Worm (Caenorhabditis elegans) whole organism, late embryonic: ENCODE data around the gene erfa-1.

Experiments used
- C08G9.2 ChIP-seq: sonication (generic microtip); optimal IDR thresholded peaks from 2 replicates; lab custom pipeline; 2016; ENCODE audit warnings: mild to moderate bottlenecking, missing genetic modification characterization, moderate library complexity, missing compliant biosample characterization
- C38D4.7 ChIP-seq: fragments of 200-800 bp; sonication (Bioruptor generic); optimal IDR thresholded peaks from 2 replicates; lab custom pipeline; 2018; ENCODE audit warnings: mild to moderate bottlenecking, missing genetic modification characterization, moderate library complexity, missing compliant biosample characterization
- K02D7.2 ChIP-seq: sonication (generic microtip); optimal IDR thresholded peaks from 2 replicates; lab custom pipeline; 2017; ENCODE audit warnings: mild to moderate bottlenecking, missing genetic modification characterization, missing compliant biosample characterization
- K09A11.1 ChIP-seq: sonication (generic microtip); optimal IDR thresholded peaks from 2 replicates; lab custom pipeline; 2017; ENCODE audit warnings: antibody characterized with exemption, mild to moderate bottlenecking, missing genetic modification characterization, missing compliant biosample characterization; ENCODE audit not compliant: insufficient read depth
- Y22D7AL.16 ChIP-seq: sonication (generic microtip); optimal IDR thresholded peaks from 2 replicates; lab custom pipeline; 2016; ENCODE audit warnings: missing genetic modification characterization, missing compliant biosample characterization
- ahr-1 ChIP-seq: sonication (generic microtip); optimal IDR thresholded peaks from 2 replicates; lab custom pipeline; 2016; ENCODE audit warnings: missing genetic modification characterization, missing compliant biosample characterization
- ama-1 ChIP-seq: fragments of 150-350 bp; optimal IDR thresholded peaks from 2 replicates; lab custom pipeline; 2014
- ceh-2 ChIP-seq: sonication (generic microtip); optimal IDR thresholded peaks from 2 replicates; lab custom pipeline; 2016; ENCODE audit warnings: missing genotype, missing genetic modification characterization, missing compliant biosample characterization
- ceh-22 ChIP-seq: sonication (generic microtip); optimal IDR thresholded peaks from 2 replicates; lab custom pipeline; 2017; ENCODE audit warnings: missing biosample characterization, missing genetic modification characterization
- ceh-24 ChIP-seq: sonication (generic microtip); optimal IDR thresholded peaks from 2 replicates; lab custom pipeline; 2016; ENCODE audit warnings: mild to moderate bottlenecking, missing genetic modification characterization, missing compliant biosample characterization
- ceh-30 ChIP-seq: fragments of 150-350 bp; optimal IDR thresholded peaks from 2 replicates; lab custom pipeline; 2014; ENCODE audit warnings: missing biosample characterization, missing genetic modification characterization
- ceh-31 ChIP-seq: sonication (generic microtip); optimal IDR thresholded peaks from 2 replicates; lab custom pipeline; 2016; ENCODE audit warnings: missing genetic modification characterization, missing compliant biosample characterization
- ceh-34 ChIP-seq: sonication (generic microtip); optimal IDR thresholded peaks from 2 replicates; lab custom pipeline; 2016; ENCODE audit warnings: mild to moderate bottlenecking, missing genetic modification characterization, missing compliant biosample characterization
- ceh-45 ChIP-seq: fragments of 200-800 bp; sonication (Bioruptor generic); IDR thresholded peaks from 2 replicates; pipeline ENCODE4 v1.3.6; 2022; ENCODE audit warnings: missing genetic modification reagents, missing genetic modification characterization, missing compliant biosample characterization
- ceh-48 ChIP-seq: sonication (generic microtip); optimal IDR thresholded peaks from 2 replicates; lab custom pipeline; 2016; ENCODE audit warnings: missing genetic modification characterization, inconsistent platforms, missing compliant biosample characterization
- ceh-6 ChIP-seq: fragments of 200-800 bp; sonication (Bioruptor generic); optimal IDR thresholded peaks from 2 replicates; lab custom pipeline; 2018; ENCODE audit warnings: mild to moderate bottlenecking, missing genetic modification characterization, missing compliant biosample characterization
- dve-1 ChIP-seq: sonication (generic microtip); optimal IDR thresholded peaks from 2 replicates; lab custom pipeline; 2017; ENCODE audit warnings: antibody characterized with exemption, mild to moderate bottlenecking, missing genetic modification characterization, missing compliant biosample characterization
- ets-4 ChIP-seq: sonication (generic microtip); optimal IDR thresholded peaks from 2 replicates; lab custom pipeline; 2016; ENCODE audit warnings: missing genetic modification characterization, missing compliant biosample characterization
- fkh-10 ChIP-seq: fragments of 150-350 bp; optimal IDR thresholded peaks from 2 replicates; lab custom pipeline; 2014; ENCODE audit warnings: missing biosample characterization, missing genetic modification reagents, missing genetic modification characterization
- fkh-6 ChIP-seq: sonication (generic microtip); optimal IDR thresholded peaks from 2 replicates; lab custom pipeline; 2016; ENCODE audit warnings: missing genetic modification characterization, missing compliant biosample characterization
- gmeb-2 ChIP-seq: sonication (generic microtip); optimal IDR thresholded peaks from 2 replicates; lab custom pipeline; 2016; ENCODE audit warnings: missing genetic modification characterization, inconsistent platforms, missing compliant biosample characterization
- hlh-30 ChIP-seq: sonication (generic microtip); optimal IDR thresholded peaks from 2 replicates; lab custom pipeline; 2017; ENCODE audit warnings: antibody characterized with exemption, missing genetic modification characterization, missing compliant biosample characterization; ENCODE audit not compliant: insufficient read depth
- hlh-6 ChIP-seq: sonication (generic microtip); optimal IDR thresholded peaks from 2 replicates; lab custom pipeline; 2016; ENCODE audit warnings: missing genotype, missing genetic modification characterization, missing compliant biosample characterization
- hlh-8 ChIP-seq: sonication (generic microtip); optimal IDR thresholded peaks from 2 replicates; lab custom pipeline; 2016; ENCODE audit warnings: missing genotype, missing genetic modification characterization, missing compliant biosample characterization
- lim-6 ChIP-seq: sonication (generic microtip); optimal IDR thresholded peaks from 2 replicates; lab custom pipeline; 2016; ENCODE audit warnings: missing genetic modification characterization, missing compliant biosample characterization
- lin-11 ChIP-seq: fragments of 200-800 bp; sonication (Bioruptor generic); optimal IDR thresholded peaks from 2 replicates; lab custom pipeline; 2018; ENCODE audit warnings: mild to moderate bottlenecking, missing genetic modification characterization, missing compliant biosample characterization
- nfya-1 ChIP-seq: sonication (generic microtip); optimal IDR thresholded peaks from 2 replicates; lab custom pipeline; 2017; ENCODE audit warnings: missing genetic modification characterization, mild to moderate bottlenecking, missing compliant biosample characterization, antibody characterized with exemption, moderate library complexity
- nhr-232 ChIP-seq: sonication (generic microtip); optimal IDR thresholded peaks from 2 replicates; lab custom pipeline; 2016; ENCODE audit warnings: missing genetic modification characterization, missing compliant biosample characterization
- pag-3 ChIP-seq: sonication (generic microtip); optimal IDR thresholded peaks from 2 replicates; lab custom pipeline; 2016; ENCODE audit warnings: missing compliant biosample characterization, missing genetic modification characterization, borderline replicate concordance
- pha-2 ChIP-seq: sonication (generic microtip); optimal IDR thresholded peaks from 2 replicates; lab custom pipeline; 2017; ENCODE audit warnings: mild to moderate bottlenecking, missing genetic modification characterization, missing compliant biosample characterization
- pha-4 ChIP-seq: fragments of 150-350 bp; optimal IDR thresholded peaks from 2 replicates; lab custom pipeline; 2018; ENCODE audit warnings: missing biosample characterization, missing genetic modification reagents, missing genetic modification characterization
- pqm-1 ChIP-seq: sonication (generic microtip); optimal IDR thresholded peaks from 2 replicates; lab custom pipeline; 2016; ENCODE audit warnings: missing genetic modification characterization, missing compliant biosample characterization
- ref-2 ChIP-seq: sonication (generic microtip); optimal IDR thresholded peaks from 2 replicates; lab custom pipeline; 2016; ENCODE audit warnings: missing genetic modification characterization, missing compliant biosample characterization
- sox-4 ChIP-seq: sonication (generic microtip); optimal IDR thresholded peaks from 2 replicates; lab custom pipeline; 2017; ENCODE audit warnings: mild to moderate bottlenecking, missing genetic modification characterization, inconsistent platforms, missing compliant biosample characterization
- tbx-2 ChIP-seq: sonication (generic microtip); optimal IDR thresholded peaks from 2 replicates; lab custom pipeline; 2016; ENCODE audit warnings: missing genetic modification characterization, missing compliant biosample characterization
- tbx-7 ChIP-seq: sonication (generic microtip); optimal IDR thresholded peaks from 2 replicates; lab custom pipeline; 2016; ENCODE audit warnings: missing genotype, missing genetic modification characterization, missing compliant biosample characterization
- unc-42 ChIP-seq: sonication (generic microtip); optimal IDR thresholded peaks from 2 replicates; lab custom pipeline; 2016; ENCODE audit warnings: missing genotype, missing genetic modification characterization, missing compliant biosample characterization
- unc-55 ChIP-seq: sonication (generic microtip); optimal IDR thresholded peaks from 2 replicates; lab custom pipeline; 2017; ENCODE audit warnings: missing biosample characterization, missing genetic modification reagents, missing genetic modification characterization
- ztf-16 ChIP-seq: sonication (generic microtip); optimal IDR thresholded peaks from 2 replicates; lab custom pipeline; 2017; ENCODE audit warnings: missing genetic modification characterization, missing compliant biosample characterization

The erfa-1 gene

ce11 chrV:6433446-6434178 is at the start of gene erfa-1, which contains the start of gene gad-1:
Gene erfa-1 (plus strand): TSS chrV:6434128.
Gene gad-1 (minus strand): TSS chrV:6433496.
- TF ChIP-seq tbx-2 (tag; lab: Kevin White, UChicago) (peak; percentile 68), tbx-7 (tag; lab: Kevin White, UChicago) (peak; percentile 7), ceh-2 (tag; lab: Kevin White, UChicago) (peak; percentile 67), ets-4 (tag; lab: Kevin White, UChicago) (peak; percentile 53), ceh-31 (peak; percentile 74), nfya-1 (tag; lab: Kevin White, UChicago) (peak; percentile 8), fkh-10 (GFP tag; lab: Kevin White, UChicago) (no peak), hlh-30 (tag; lab: Kevin White, UChicago) (no peak), C08G9.2 (tag; lab: Kevin White, UChicago) (peak; percentile 80), ref-2 (tag; lab: Kevin White, UChicago) (peak; percentile 7), hlh-8 (peak; percentile 15), unc-42 (peak; percentile 35), ceh-48 (tag; lab: Kevin White, UChicago) (no peak)

ce11 chrV:6385677-6386276 is 48.2 kb upstream of the erfa-1 start:
- TF ChIP-seq tbx-2 (tag; lab: Kevin White, UChicago) (no peak), pag-3 (tag; lab: Kevin White, UChicago) (no peak), ceh-22 (no peak), K09A11.1 (tag; lab: Kevin White, UChicago) (no peak), nfya-1 (tag; lab: Kevin White, UChicago) (no peak), pha-4 (tag; lab: Kevin White, UChicago) (no peak), C38D4.7 (GFP tag; lab: Kevin White, UChicago) (no peak), ceh-6 (no peak), lim-6 (tag; lab: Kevin White, UChicago) (no peak), pha-2 (no peak), ceh-2 (tag; lab: Kevin White, UChicago) (no peak), fkh-10 (GFP tag; lab: Kevin White, UChicago) (no peak), hlh-6 (tag; lab: Kevin White, UChicago) (no peak)
- TF ChIP-seq, all 69 proteins: peak for 0

- TF ChIP-seq hlh-8 (no peak), ceh-34 (tag; lab: Kevin White, UChicago) (no peak), C08G9.2 (tag; lab: Kevin White, UChicago) (no peak), Y22D7AL.16 (tag; lab: Kevin White, UChicago) (no peak), pqm-1 (no peak), pag-3 (tag; lab: Kevin White, UChicago) (no peak), dve-1 (no peak), ceh-30 (tag; lab: Kevin White, UChicago) (no peak), fkh-6 (tag; lab: Kevin White, UChicago) (no peak), K02D7.2 (tag; lab: Kevin White, UChicago) (no peak), unc-55 (GFP tag; lab: Kevin White, UChicago) (no peak), ceh-22 (no peak)
These were observed 44.3 kb upstream of the erfa-1 start, which contains the start of gene F57F4.2 for ce11 chrV:6389634-6390033. Gene F57F4.2 (minus strand): TSS chrV:6389734.

- no peak for TF ChIP-seq ztf-16 (tag; lab: Kevin White, UChicago)
- TF ChIP-seq ets-4 (tag; lab: Kevin White, UChicago), result no peak
- TF ChIP-seq ceh-24 (tag; lab: Kevin White, UChicago), result no peak
- no peak for TF ChIP-seq ceh-45 (GFP tag; lab: Robert Waterston, UW)
- no peak for TF ChIP-seq ahr-1 (tag; lab: Kevin White, UChicago)
- no peak for TF ChIP-seq ama-1 (lab: Kevin White, UChicago)
- TF ChIP-seq nfya-1 (tag; lab: Kevin White, UChicago), result no peak
- no peak for TF ChIP-seq gmeb-2
- TF ChIP-seq C38D4.7 (GFP tag; lab: Kevin White, UChicago), result no peak
- no peak for TF ChIP-seq sox-4 (tag; lab: Kevin White, UChicago)
- TF ChIP-seq fkh-6 (tag; lab: Kevin White, UChicago), result no peak
- no peak for TF ChIP-seq lin-11 (tag; lab: Kevin White, UChicago)
- TF ChIP-seq ref-2 (tag; lab: Kevin White, UChicago), result no peak
- TF ChIP-seq dve-1, result no peak
- no peak for TF ChIP-seq tbx-7 (tag; lab: Kevin White, UChicago)
- no peak for TF ChIP-seq unc-42
- no peak for TF ChIP-seq nhr-232 (tag; lab: Kevin White, UChicago)
These were observed 43.8 kb upstream of the erfa-1 start, which contains the start of gene F57F4.1 for ce11 chrV:6390163-6390562. Gene F57F4.1 (plus strand): TSS chrV:6390463.
